Worm (Caenorhabditis elegans) whole organism, L2 larva: ENCODE measurements around the gene clec-123.
"Not testable (repeated sequence)": the region's sequence is repeated elsewhere in the genome, so short reads cannot be mapped to it uniquely, and the experiment has no call there.

ENCODE experiments used
- C34F6.9 ChIP-seq: fragments of 150-350 bp; optimal IDR thresholded peaks from 2 replicates; lab custom pipeline; 2014; ENCODE audit warnings: missing biosample characterization, missing genetic modification characterization
- F13H6.1 ChIP-seq: sonication (generic microtip); optimal IDR thresholded peaks from 2 replicates; lab custom pipeline; 2016; ENCODE audit warnings: missing genetic modification characterization, missing compliant biosample characterization
- R02D3.7 ChIP-seq: fragments of 150-350 bp; optimal IDR thresholded peaks from 2 replicates; lab custom pipeline; 2014; ENCODE audit warnings: missing biosample characterization, missing genetic modification characterization
- ZK546.5 ChIP-seq: sonication (generic microtip); optimal IDR thresholded peaks from 2 replicates; lab custom pipeline; 2017; ENCODE audit warnings: missing biosample characterization, missing genetic modification characterization
- alr-1 ChIP-seq: fragments of 150-350 bp; optimal IDR thresholded peaks from 2 replicates; lab custom pipeline; 2014; ENCODE audit warnings: missing biosample characterization, missing genetic modification characterization
- aly-2 ChIP-seq: fragments of 150-350 bp; optimal IDR thresholded peaks from 2 replicates; lab custom pipeline; 2014; ENCODE audit warnings: missing biosample characterization, missing genetic modification characterization
- blmp-1 ChIP-seq: sonication (generic microtip); optimal IDR thresholded peaks from 2 replicates; lab custom pipeline; 2017; ENCODE audit warnings: missing genetic modification characterization, mild to moderate bottlenecking, missing compliant biosample characterization, antibody characterized with exemption, moderate library complexity; ENCODE audit not compliant: insufficient read depth
- ceh-16 ChIP-seq: fragments of 150-350 bp; optimal IDR thresholded peaks from 2 replicates; lab custom pipeline; 2014; ENCODE audit warnings: missing biosample characterization, missing genetic modification characterization
- ceh-82 ChIP-seq: fragments of 150-350 bp; optimal IDR thresholded peaks from 2 replicates; lab custom pipeline; 2014; ENCODE audit warnings: missing biosample characterization, missing genetic modification characterization
- crh-2 ChIP-seq: sonication (generic microtip); optimal IDR thresholded peaks from 2 replicates; lab custom pipeline; 2017; ENCODE audit warnings: missing biosample characterization, missing genetic modification characterization
- dmd-4 ChIP-seq: sonication (generic microtip); optimal IDR thresholded peaks from 2 replicates; lab custom pipeline; 2017; ENCODE audit warnings: missing biosample characterization, missing genetic modification characterization
- egl-27 ChIP-seq: sonication (generic microtip); optimal IDR thresholded peaks from 3 replicates; lab custom pipeline; 2017; ENCODE audit warnings: missing biosample characterization, missing genetic modification reagents, missing genetic modification characterization
- elt-1 ChIP-seq: fragments of 150-350 bp; optimal IDR thresholded peaks from 2 replicates; lab custom pipeline; 2014; ENCODE audit warnings: missing biosample characterization, missing genetic modification characterization
- elt-3 ChIP-seq: sonication (generic microtip); optimal IDR thresholded peaks from 2 replicates; lab custom pipeline; 2017; ENCODE audit warnings: missing biosample characterization, missing genetic modification characterization
- fos-1 ChIP-seq: fragments of 150-350 bp; optimal IDR thresholded peaks from 2 replicates; lab custom pipeline; 2014; ENCODE audit warnings: missing biosample characterization, missing genetic modification characterization
- gmeb-1 ChIP-seq: fragments of 150-350 bp; optimal IDR thresholded peaks from 2 replicates; lab custom pipeline; 2014; ENCODE audit warnings: missing biosample characterization, missing genetic modification characterization
- lin-11 ChIP-seq: fragments of 150-350 bp; sonication (generic microtip); optimal IDR thresholded peaks from 2 replicates; lab custom pipeline; 2014; ENCODE audit warnings: missing biosample characterization, missing genetic modification characterization, inconsistent platforms, mixed read lengths
- lin-13 ChIP-seq: fragments of 150-350 bp; optimal IDR thresholded peaks from 2 replicates; lab custom pipeline; 2014; ENCODE audit warnings: missing biosample characterization, missing genetic modification reagents, missing genetic modification characterization
- lin-39 ChIP-seq: fragments of 150-350 bp; optimal IDR thresholded peaks from 2 replicates; lab custom pipeline; 2014; ENCODE audit warnings: missing biosample characterization, missing genetic modification reagents, missing genetic modification characterization
- mab-5 ChIP-seq: fragments of 150-350 bp; optimal IDR thresholded peaks from 2 replicates; lab custom pipeline; 2014; ENCODE audit warnings: missing biosample characterization, missing genetic modification characterization
- mbf-1 ChIP-seq: sonication (generic microtip); optimal IDR thresholded peaks from 2 replicates; lab custom pipeline; 2017; ENCODE audit warnings: missing biosample characterization, missing genetic modification characterization
- nhr-10 ChIP-seq: sonication (generic microtip); optimal IDR thresholded peaks from 2 replicates; lab custom pipeline; 2017; ENCODE audit warnings: missing biosample characterization, missing genetic modification characterization
- nhr-11 ChIP-seq: fragments of 150-350 bp; optimal IDR thresholded peaks from 2 replicates; lab custom pipeline; 2014; ENCODE audit warnings: missing biosample characterization, missing genetic modification characterization
- nhr-12 ChIP-seq: fragments of 150-350 bp; optimal IDR thresholded peaks from 2 replicates; lab custom pipeline; 2014; ENCODE audit warnings: missing biosample characterization, missing genetic modification characterization
- nhr-129 ChIP-seq: fragments of 150-350 bp; optimal IDR thresholded peaks from 2 replicates; lab custom pipeline; 2014; ENCODE audit warnings: missing biosample characterization, missing genetic modification characterization
- nhr-237 ChIP-seq: fragments of 150-350 bp; optimal IDR thresholded peaks from 2 replicates; lab custom pipeline; 2014; ENCODE audit warnings: missing biosample characterization, missing genetic modification characterization
- nhr-25 ChIP-seq: fragments of 150-350 bp; sonication (generic microtip); optimal IDR thresholded peaks from 3 replicates; lab custom pipeline; 2014; ENCODE audit warnings: missing biosample characterization, missing genetic modification characterization
- nhr-77 ChIP-seq: fragments of 150-350 bp; optimal IDR thresholded peaks from 2 replicates; lab custom pipeline; 2014; ENCODE audit warnings: missing biosample characterization, missing genetic modification characterization
- peb-1 ChIP-seq: fragments of 150-350 bp; optimal IDR thresholded peaks from 2 replicates; lab custom pipeline; 2014; ENCODE audit warnings: missing biosample characterization, missing genetic modification characterization
- sem-4 ChIP-seq: fragments of 150-350 bp; optimal IDR thresholded peaks from 2 replicates; lab custom pipeline; 2014; ENCODE audit warnings: missing biosample characterization, missing genetic modification reagents, missing genetic modification characterization
- sma-9 ChIP-seq, 2 experiments: fragments of 150-350 bp in 1 of 2; sonication (generic microtip) in 1 of 2; optimal IDR thresholded peaks; 2 replicates each; lab custom pipeline; 2014 to 2016; ENCODE audit warnings: missing genetic modification characterization in 2 of 2, mild to moderate bottlenecking in 1 of 2, missing biosample characterization in 1 of 2, missing compliant biosample characterization in 1 of 2, missing genetic modification reagents in 1 of 2, moderate library complexity in 1 of 2
- unc-39 ChIP-seq: fragments of 150-350 bp; optimal IDR thresholded peaks from 2 replicates; lab custom pipeline; 2014; ENCODE audit warnings: missing biosample characterization, missing genetic modification characterization
- unc-55 ChIP-seq: fragments of 150-350 bp; sonication (generic microtip); optimal IDR thresholded peaks from 3 replicates; lab custom pipeline; 2014; ENCODE audit warnings: missing biosample characterization, missing genetic modification reagents, missing genetic modification characterization
- unc-62 ChIP-seq: fragments of 150-350 bp; optimal IDR thresholded peaks from 2 replicates; lab custom pipeline; 2014; ENCODE audit warnings: missing biosample characterization, missing genetic modification reagents, missing genetic modification characterization
- zag-1 ChIP-seq: fragments of 150-350 bp; optimal IDR thresholded peaks from 2 replicates; lab custom pipeline; 2014; ENCODE audit warnings: missing biosample characterization, missing genetic modification characterization

The clec-123 gene

DNA sequence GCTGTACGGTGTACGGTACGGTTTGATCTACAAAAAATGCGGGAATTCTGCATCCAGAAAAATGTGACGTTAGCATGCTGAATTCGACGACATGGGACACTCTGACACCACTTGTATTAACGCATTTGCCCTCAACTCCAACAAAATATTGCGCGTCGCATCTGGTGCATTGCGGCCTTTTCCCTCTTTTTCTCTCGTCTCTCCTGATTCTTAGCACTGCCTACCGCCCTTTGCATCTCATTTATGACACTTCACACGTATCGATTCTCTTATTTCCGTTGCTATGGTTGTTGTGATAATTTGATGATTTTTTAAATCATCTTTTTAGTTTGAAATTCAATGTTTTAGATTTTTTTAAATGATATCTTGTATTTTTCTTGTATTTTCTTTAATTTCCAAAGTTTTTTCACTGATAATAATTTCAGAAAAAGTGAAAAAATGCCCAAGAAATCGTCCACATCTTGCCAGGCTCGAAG lies 4.9 kb downstream of the clec-123 start, which contains the start of gene T10D4.6:
TSS of gene T10D4.6 (plus strand) at position 426 of the 476 bp plus-strand sequence.
- TF ChIP-seq lin-11 (no peak), unc-55 (peak; percentile 28), egl-27 (tag; lab: Kevin White, UChicago) (no peak), C34F6.9 (tag; lab: Kevin White, UChicago) (peak; percentile 72), sma-9 (GFP tag; optimal IDR thresholded peaks at IDR 0.05; lab: Kevin White, UChicago) (no peak), sma-9 (tag; optimal IDR thresholded peaks at IDR 0.05; lab: Kevin White, UChicago) (no peak), fos-1 (tag; lab: Kevin White, UChicago) (no peak), nhr-11 (tag; lab: Kevin White, UChicago) (no peak), nhr-129 (peak; percentile 25), lin-13 (GFP tag; lab: Kevin White, UChicago) (no peak), crh-2 (tag; lab: Kevin White, UChicago) (peak; percentile 30)

DNA sequence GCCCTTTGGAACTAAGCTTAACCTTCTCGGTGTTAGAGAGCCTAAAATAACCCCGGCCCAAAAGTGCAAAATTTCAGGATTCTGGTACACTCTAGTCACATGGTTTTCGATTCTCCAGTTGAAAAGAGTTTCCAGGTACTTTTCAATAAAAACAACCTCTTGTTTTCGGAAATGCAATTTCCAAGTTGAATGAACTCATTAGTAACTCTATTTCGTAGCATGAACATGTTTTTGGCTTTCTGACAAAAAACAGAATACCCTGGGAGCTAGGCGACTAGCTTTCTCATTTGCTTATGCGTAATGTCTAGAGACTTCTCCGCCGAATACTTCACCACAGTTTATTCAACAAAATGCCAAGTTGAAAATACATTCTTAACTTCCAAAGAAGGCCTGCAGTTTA lies 9.2 kb downstream of the clec-123 start, which contains the start of gene srh-71:
TSS of gene srh-71 (plus strand) at position 301 of the 400 bp plus-strand sequence.
- no peak for TF ChIP-seq ZK546.5 (tag; lab: Kevin White, UChicago)
- no peak for TF ChIP-seq gmeb-1
- TF ChIP-seq fos-1 (tag; lab: Kevin White, UChicago): no peak
- no peak for TF ChIP-seq elt-1 (tag; lab: Kevin White, UChicago)
- no peak for TF ChIP-seq F13H6.1
- no peak for TF ChIP-seq ceh-16 (tag; lab: Kevin White, UChicago)
- no peak for TF ChIP-seq lin-13 (GFP tag; lab: Kevin White, UChicago)
- no peak for TF ChIP-seq nhr-12 (tag; lab: Kevin White, UChicago)
- TF ChIP-seq blmp-1 (tag; lab: Kevin White, UChicago): no peak
- no peak for TF ChIP-seq nhr-129
- TF ChIP-seq nhr-25 (tag; lab: Kevin White, UChicago): no peak
- no peak for TF ChIP-seq dmd-4 (tag; lab: Kevin White, UChicago)
- no peak for TF ChIP-seq mab-5 (tag; lab: Kevin White, UChicago)
- no peak for TF ChIP-seq lin-39
- TF ChIP-seq alr-1 (tag; lab: Kevin White, UChicago): no peak
- no peak for TF ChIP-seq unc-55

DNA sequence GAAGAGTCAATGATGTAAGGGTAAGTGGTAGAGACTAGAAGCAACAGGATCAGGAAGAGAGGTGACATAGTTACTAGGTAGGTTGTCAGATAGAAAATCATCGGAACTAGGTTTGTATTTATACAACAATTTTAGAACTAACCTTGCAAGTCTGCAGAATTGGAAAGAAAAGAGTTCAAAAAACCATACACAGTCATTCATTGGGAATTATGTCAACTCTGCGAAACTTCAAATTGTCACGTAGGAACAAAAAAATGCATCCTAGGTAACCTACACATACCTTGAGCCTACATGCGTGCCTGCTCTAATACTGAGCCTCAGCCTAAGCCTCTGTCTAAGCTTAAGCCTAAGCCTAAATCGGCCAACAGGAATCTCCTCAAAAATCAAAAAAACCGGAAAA lies 12.3 kb downstream of the clec-123 start, which contains the start of gene ins-19:
TSS of gene ins-19 (minus strand) at position 101 of the 400 bp plus-strand sequence.
- no peak for TF ChIP-seq F13H6.1
- TF ChIP-seq nhr-10: no peak
- TF ChIP-seq unc-39 (tag; lab: Kevin White, UChicago): no peak
- no peak for TF ChIP-seq elt-3 (tag; lab: Kevin White, UChicago)
- no peak for TF ChIP-seq peb-1 (tag; lab: Kevin White, UChicago)
- no peak for TF ChIP-seq mbf-1 (tag; lab: Kevin White, UChicago)
- no peak for TF ChIP-seq ceh-82 (tag; lab: Kevin White, UChicago)
- TF ChIP-seq dmd-4 (tag; lab: Kevin White, UChicago): no peak
- no peak for TF ChIP-seq sem-4 (tag; lab: Kevin White, UChicago)
- TF ChIP-seq R02D3.7 (tag; lab: Kevin White, UChicago): no peak
- TF ChIP-seq unc-55: no peak
- TF ChIP-seq nhr-77: no peak
- no peak for TF ChIP-seq unc-62 (GFP tag; lab: Kevin White, UChicago)
- TF ChIP-seq nhr-11 (tag; lab: Kevin White, UChicago): no peak
- no peak for TF ChIP-seq fos-1 (tag; lab: Kevin White, UChicago)
- no peak for TF ChIP-seq nhr-25 (tag; lab: Kevin White, UChicago)
- no peak for TF ChIP-seq aly-2 (tag; lab: Kevin White, UChicago)
- TF ChIP-seq zag-1 (tag; lab: Kevin White, UChicago): no peak

DNA sequence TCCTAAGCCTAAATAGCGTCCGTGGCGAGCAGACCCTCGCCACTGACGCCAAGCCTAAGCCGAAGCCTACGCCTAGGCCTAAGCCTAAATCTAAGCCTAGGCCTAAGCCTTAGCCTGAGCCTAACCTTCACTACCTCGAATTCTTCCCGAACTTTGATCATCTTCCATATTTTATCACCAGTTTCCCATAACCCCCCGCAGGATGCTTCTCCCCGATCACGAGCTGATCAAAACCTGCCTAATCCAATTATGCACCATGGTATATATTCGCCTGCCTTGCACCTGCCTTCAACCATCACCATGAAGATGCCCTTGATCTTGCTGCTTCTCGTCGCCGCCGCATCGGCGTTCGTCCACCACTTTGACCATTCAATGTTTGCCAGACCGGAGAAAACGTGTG lies 12.7 kb downstream of the clec-123 start, which contains the start of gene ins-31:
TSS of gene ins-31 (plus strand) at position 301 of the 400 bp plus-strand sequence.
- TF ChIP-seq alr-1 (tag; lab: Kevin White, UChicago); gmeb-1; nhr-237 (tag; lab: Kevin White, UChicago): not testable (repeated sequence)
